Worm (Caenorhabditis elegans): ENCODE data around the gene kvs-5.

DNA sequence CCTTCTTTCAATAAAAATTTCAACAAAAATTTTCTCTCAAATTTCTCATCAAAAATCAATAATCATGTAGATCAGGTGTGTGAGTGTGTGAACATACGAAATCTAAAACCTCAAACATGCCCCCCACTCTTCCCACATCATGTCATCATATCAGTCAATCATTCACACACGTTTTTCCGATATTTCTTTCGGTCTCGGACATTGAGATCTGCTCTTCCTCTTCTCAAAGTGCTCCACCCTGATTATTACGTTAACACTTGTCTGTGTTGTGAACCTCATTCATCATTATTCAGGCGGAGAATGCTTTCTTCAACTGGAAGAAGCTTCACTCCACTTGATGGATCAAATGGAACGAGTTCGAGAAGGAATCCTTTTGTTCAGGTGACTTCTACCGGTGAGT, at the start of gene kvs-5:
- no peak for TF ChIP-seq ceh-82 (tag; optimal IDR thresholded peaks at IDR 0.05)
- no peak for TF ChIP-seq isw-1 (GFP tag; IDR thresholded peaks at IDR 0.05)
- TF ChIP-seq lin-15B (tag; optimal IDR thresholded peaks at IDR 0.05): no peak
- no peak for TF ChIP-seq lin-13 (GFP tag; optimal IDR thresholded peaks at IDR 0.05)
- no peak for TF ChIP-seq egl-27 (tag; optimal IDR thresholded peaks at IDR 0.05)
